Fruit fly (Drosophila melanogaster) whole organism, embryonic: Measurements from ENCODE around the gene CG13084.

Experiments used
- Asciz ChIP-seq: fragments of 200-800 bp; sonication (Bioruptor generic); optimal IDR thresholded peaks from 2 replicates; lab custom pipeline; 2017; ENCODE audit warnings: missing biosample characterization, mild to moderate bottlenecking, missing genetic modification characterization, missing genetic modification reagents
- B-H2 ChIP-seq: fragments of 200-800 bp; sonication (Bioruptor generic); optimal IDR thresholded peaks from 2 replicates; lab custom pipeline; 2018; ENCODE audit warnings: missing biosample characterization, mild to moderate bottlenecking, missing genetic modification characterization
- BEAF-32 ChIP-seq: fragments of 200-800 bp; sonication (Bioruptor generic); optimal IDR thresholded peaks from 3 replicates; lab custom pipeline; 2017; ENCODE audit warnings: missing biosample characterization, missing genetic modification characterization, mild to moderate bottlenecking, moderate library complexity, missing genetic modification reagents
- C15 ChIP-seq: fragments of 200-800 bp; sonication (Bioruptor generic); IDR thresholded peaks from 3 replicates; pipeline ENCODE4 v1.3.6; 2022; ENCODE audit warnings: missing biosample characterization, missing genetic modification characterization
- CG10267 ChIP-seq: fragments of 200-800 bp; sonication (Bioruptor generic); optimal IDR thresholded peaks from 2 replicates; lab custom pipeline; 2018; ENCODE audit warnings: missing biosample characterization, mild to moderate bottlenecking, missing genetic modification characterization, moderate library complexity
- CG11456 ChIP-seq: fragments of 200-800 bp; sonication (Bioruptor generic); IDR thresholded peaks from 3 replicates; pipeline ENCODE4 v1.3.6; 2022; ENCODE audit warnings: missing biosample characterization, missing genetic modification characterization
- CG11504 ChIP-seq: fragments of 200-800 bp; sonication (Bioruptor generic); optimal IDR thresholded peaks from 3 replicates; lab custom pipeline; 2019; ENCODE audit warnings: missing biosample characterization, mild to moderate bottlenecking, missing genetic modification characterization, moderate library complexity
- CG12744 ChIP-seq: fragments of 200-800 bp; sonication (Bioruptor generic); optimal IDR thresholded peaks from 2 replicates; lab custom pipeline; 2016; ENCODE audit warnings: missing biosample characterization, missing genetic modification characterization
- CG13624 ChIP-seq: fragments of 200-800 bp; sonication (Bioruptor generic); optimal IDR thresholded peaks from 2 replicates; lab custom pipeline; 2016; ENCODE audit warnings: missing biosample characterization, missing genetic modification characterization
- CG14667 ChIP-seq: fragments of 200-800 bp; sonication (Bioruptor generic); IDR thresholded peaks from 2 replicates; pipeline ENCODE4 v1.3.6; 2022; ENCODE audit warnings: missing biosample characterization, missing genetic modification characterization
- CG1603 ChIP-seq: fragments of 200-800 bp; sonication (Bioruptor generic); optimal IDR thresholded peaks from 2 replicates; lab custom pipeline; 2019; ENCODE audit warnings: missing biosample characterization, mild to moderate bottlenecking, missing genetic modification characterization, moderate library complexity
- CG17359 ChIP-seq: fragments of 200-800 bp; sonication (Bioruptor generic); optimal IDR thresholded peaks from 3 replicates; lab custom pipeline; 2018; ENCODE audit warnings: missing biosample characterization, mild to moderate bottlenecking, missing genetic modification characterization, moderate library complexity
- CG2120 ChIP-seq: fragments of 200-800 bp; sonication (Bioruptor generic); optimal IDR thresholded peaks from 3 replicates; lab custom pipeline; 2016; ENCODE audit warnings: missing biosample characterization, missing genetic modification characterization
- CG30431 ChIP-seq: fragments of 200-800 bp; sonication (Bioruptor generic); optimal IDR thresholded peaks from 2 replicates; lab custom pipeline; 2017; ENCODE audit warnings: missing biosample characterization, missing genetic modification characterization
- CG4617 ChIP-seq: fragments of 200-800 bp; sonication (Bioruptor generic); optimal IDR thresholded peaks from 3 replicates; lab custom pipeline; 2016; ENCODE audit warnings: missing biosample characterization, missing genetic modification characterization, borderline replicate concordance
- CG5180 ChIP-seq: fragments of 200-800 bp; sonication (Bioruptor generic); optimal IDR thresholded peaks from 3 replicates; lab custom pipeline; 2017; ENCODE audit warnings: missing biosample characterization, missing genetic modification characterization, mild to moderate bottlenecking, moderate library complexity, missing genetic modification reagents
- CG6683 ChIP-seq: fragments of 200-800 bp; sonication (Bioruptor generic); optimal IDR thresholded peaks from 2 replicates; lab custom pipeline; 2017; ENCODE audit warnings: missing biosample characterization, mild to moderate bottlenecking, missing genetic modification characterization, missing genetic modification reagents
- CG7786 ChIP-seq: fragments of 200-800 bp; sonication (Bioruptor generic); optimal IDR thresholded peaks from 2 replicates; lab custom pipeline; 2016; ENCODE audit warnings: missing biosample characterization, missing genetic modification characterization
- CG7928 ChIP-seq: fragments of 200-800 bp; sonication (Bioruptor generic); optimal IDR thresholded peaks from 2 replicates; lab custom pipeline; 2017; ENCODE audit warnings: missing biosample characterization, mild to moderate bottlenecking, missing genetic modification characterization
- CG8089 ChIP-seq: fragments of 200-800 bp; sonication (Bioruptor generic); optimal IDR thresholded peaks from 3 replicates; lab custom pipeline; 2016; ENCODE audit warnings: missing biosample characterization, missing genetic modification characterization
- CG8765 ChIP-seq: fragments of 200-800 bp; sonication (Bioruptor generic); IDR thresholded peaks from 2 replicates; pipeline ENCODE4 v1.3.6; 2022; ENCODE audit warnings: missing biosample characterization, missing genetic modification characterization
- CG8944 ChIP-seq: fragments of 200-800 bp; sonication (Bioruptor generic); optimal IDR thresholded peaks from 3 replicates; lab custom pipeline; 2016; ENCODE audit warnings: missing biosample characterization, missing genetic modification characterization
- Deaf1 ChIP-seq: fragments of 200-800 bp; optimal IDR thresholded peaks from 3 replicates; lab custom pipeline; 2019; ENCODE audit warnings: missing biosample characterization, mild to moderate bottlenecking, missing genetic modification characterization, moderate library complexity
- Dp ChIP-seq: fragments of 200-800 bp; sonication (Bioruptor generic); optimal IDR thresholded peaks from 2 replicates; lab custom pipeline; 2018; ENCODE audit warnings: missing biosample characterization, mild to moderate bottlenecking, missing genetic modification characterization, moderate library complexity
- Fer1 ChIP-seq: fragments of 200-800 bp; sonication (Bioruptor generic); optimal IDR thresholded peaks from 2 replicates; lab custom pipeline; 2017; ENCODE audit warnings: missing biosample characterization, mild to moderate bottlenecking, missing genetic modification characterization
- HHEX ChIP-seq: fragments of 200-800 bp; sonication (Bioruptor generic); optimal IDR thresholded peaks from 3 replicates; lab custom pipeline; 2017; ENCODE audit warnings: missing biosample characterization, mild to moderate bottlenecking, missing genetic modification characterization, missing genetic modification reagents
- HLH54F ChIP-seq: fragments of 200-800 bp; sonication (Bioruptor generic); optimal IDR thresholded peaks from 3 replicates; lab custom pipeline; 2016; ENCODE audit warnings: missing biosample characterization, missing genetic modification characterization
- HLHmδ ChIP-seq: fragments of 200-800 bp; sonication (Bioruptor generic); optimal IDR thresholded peaks from 2 replicates; lab custom pipeline; 2018; ENCODE audit warnings: missing biosample characterization, mild to moderate bottlenecking, missing genetic modification characterization, moderate library complexity
- Med ChIP-seq: fragments of 200-800 bp; sonication (Bioruptor generic); peaks from one replicate; lab custom pipeline; 2016; ENCODE audit warnings: missing biosample characterization, missing genetic modification characterization, mild to moderate bottlenecking, inconsistent platforms, moderate library complexity
- Myb ChIP-seq: fragments of 200-800 bp; sonication (Bioruptor generic); optimal IDR thresholded peaks from 2 replicates; lab custom pipeline; 2016; ENCODE audit warnings: missing biosample characterization, missing genetic modification characterization
- Nf-YA ChIP-seq: fragments of 200-800 bp; sonication (Bioruptor generic); IDR thresholded peaks from 2 replicates; pipeline ENCODE4 v1.3.6; 2022; ENCODE audit warnings: missing biosample characterization, missing genetic modification characterization
- Pdp1 ChIP-seq, 2 experiments: fragments of 200-800 bp; sonication (Bioruptor generic); optimal IDR thresholded peaks; 3 replicates each; lab custom pipeline; 2016; ENCODE audit warnings: missing biosample characterization in 2 of 2, missing genetic modification characterization in 2 of 2, mild to moderate bottlenecking in 1 of 2, moderate library complexity in 1 of 2
- Sry-δ ChIP-seq: fragments of 200-800 bp; sonication (Bioruptor generic); optimal IDR thresholded peaks from 2 replicates; lab custom pipeline; 2016; ENCODE audit warnings: missing biosample characterization, missing genetic modification characterization
- amos ChIP-seq: fragments of 200-800 bp; sonication (Bioruptor generic); IDR thresholded peaks from 2 replicates; pipeline ENCODE4 v1.3.6; 2022; ENCODE audit warnings: missing biosample characterization, missing genetic modification characterization; ENCODE audit not compliant: partially characterized antibody
- ase ChIP-seq: fragments of 200-800 bp; sonication (Bioruptor generic); IDR thresholded peaks from 3 replicates; pipeline ENCODE4 v1.3.6; 2022; ENCODE audit warnings: missing biosample characterization, missing genetic modification characterization
- caup ChIP-seq: fragments of 200-800 bp; sonication (Bioruptor generic); optimal IDR thresholded peaks from 3 replicates; lab custom pipeline; 2017; ENCODE audit warnings: missing biosample characterization, mild to moderate bottlenecking, missing genetic modification characterization, moderate library complexity; ENCODE audit not compliant: severe bottlenecking
- ci ChIP-seq: fragments of 200-800 bp; sonication (Bioruptor generic); IDR thresholded peaks from 3 replicates; pipeline ENCODE4 v1.3.6; 2022; ENCODE audit warnings: missing biosample characterization, missing genetic modification characterization
- cwo ChIP-seq: fragments of 200-800 bp; sonication (Bioruptor generic); optimal IDR thresholded peaks from 3 replicates; lab custom pipeline; 2017; ENCODE audit warnings: missing biosample characterization, missing genetic modification characterization, mild to moderate bottlenecking, moderate library complexity, missing genetic modification reagents
- dan ChIP-seq: fragments of 200-800 bp; sonication (Bioruptor generic); IDR thresholded peaks from 2 replicates; pipeline ENCODE4 v1.3.6; 2022; ENCODE audit warnings: missing biosample characterization, missing genetic modification characterization
- exex ChIP-seq: fragments of 200-800 bp; sonication (Bioruptor generic); optimal IDR thresholded peaks from 4 replicates; lab custom pipeline; 2018; ENCODE audit warnings: missing biosample characterization, mild to moderate bottlenecking, missing genetic modification characterization, moderate library complexity
- lbe ChIP-seq: fragments of 200-800 bp; sonication (Bioruptor generic); optimal IDR thresholded peaks from 2 replicates; lab custom pipeline; 2016; ENCODE audit warnings: missing biosample characterization, mild to moderate bottlenecking, missing genetic modification characterization
- oc ChIP-seq: fragments of 200-800 bp; sonication (Bioruptor generic); optimal IDR thresholded peaks from 2 replicates; lab custom pipeline; 2018; ENCODE audit warnings: missing biosample characterization, mild to moderate bottlenecking, missing genetic modification characterization, moderate library complexity
- otp ChIP-seq: fragments of 200-800 bp; sonication (Bioruptor generic); IDR thresholded peaks from 3 replicates; pipeline ENCODE4, ENCODE4 v1.3.6; 2022; ENCODE audit warnings: missing biosample characterization, missing genetic modification characterization
- pita ChIP-seq: fragments of 200-800 bp; sonication (Bioruptor generic); optimal IDR thresholded peaks from 2 replicates; lab custom pipeline; 2017; ENCODE audit warnings: missing biosample characterization, mild to moderate bottlenecking, missing genetic modification characterization
- pros ChIP-seq: fragments of 200-800 bp; sonication (Bioruptor generic); optimal IDR thresholded peaks from 3 replicates; lab custom pipeline; 2019; ENCODE audit warnings: missing biosample characterization, mild to moderate bottlenecking, missing genetic modification characterization, moderate library complexity
- psq ChIP-seq: fragments of 200-800 bp; sonication (Bioruptor generic); optimal IDR thresholded peaks from 2 replicates; lab custom pipeline; 2017; ENCODE audit warnings: missing biosample characterization, missing genetic modification characterization
- sd ChIP-seq: fragments of 200-800 bp; sonication (Bioruptor generic); optimal IDR thresholded peaks from 3 replicates; lab custom pipeline; 2018; ENCODE audit warnings: missing biosample characterization, mild to moderate bottlenecking, missing genetic modification characterization, moderate library complexity
- seq ChIP-seq: fragments of 200-800 bp; sonication (Bioruptor generic); IDR thresholded peaks from 2 replicates; pipeline ENCODE4 v1.3.6; 2022; ENCODE audit warnings: missing biosample characterization, missing genetic modification characterization
- slbo ChIP-seq: fragments of 200-800 bp; sonication (Bioruptor generic); IDR thresholded peaks from 2 replicates; pipeline ENCODE4 v1.3.6; 2022; ENCODE audit warnings: missing biosample characterization, missing genetic modification characterization
- vfl ChIP-seq: fragments of 200-800 bp; sonication (Bioruptor generic); optimal IDR thresholded peaks from 2 replicates; lab custom pipeline; 2016; ENCODE audit warnings: missing biosample characterization, missing genetic modification characterization
- zen ChIP-seq: fragments of 200-800 bp; sonication (Bioruptor generic); optimal IDR thresholded peaks from 3 replicates; lab custom pipeline; 2018; ENCODE audit warnings: missing biosample characterization, mild to moderate bottlenecking, missing genetic modification characterization, moderate library complexity

CG13084 gene

DNA sequence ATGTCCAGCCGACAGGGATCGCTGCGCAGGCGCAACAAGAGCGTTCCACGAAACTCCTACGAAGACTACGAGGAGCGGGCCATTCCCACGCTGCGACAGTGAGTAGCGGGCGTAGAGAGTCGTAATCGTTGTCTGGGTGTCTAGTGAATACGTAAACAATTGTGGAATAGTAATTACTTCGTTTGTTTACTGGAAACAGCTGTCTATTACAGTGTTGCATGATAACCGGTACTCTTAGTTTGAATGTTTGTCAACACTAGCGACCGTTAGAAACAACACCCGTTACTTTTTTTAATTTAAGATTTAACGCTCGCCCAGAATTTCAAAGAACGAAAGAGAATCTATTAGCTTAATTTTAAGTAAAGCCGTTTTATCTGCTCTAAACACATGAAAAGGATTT is 45.4 kb downstream of the CG13084 start, which contains the start of gene CG10165 (continued):
- TF ChIP-seq Fer1 (GFP tag; lab: Kevin White, UChicago) (peak; percentile 2), pros (GFP tag; lab: Kevin White, UChicago) (no peak), psq (GFP tag; lab: Kevin White, UChicago) (no peak), CG5180 (GFP tag; lab: Kevin White, UChicago) (no peak), BEAF-32 (GFP tag; lab: Kevin White, UChicago) (peak; percentile 12), CG8765 (no peak), Myb (GFP tag; lab: Kevin White, UChicago) (peak; percentile 96), CG1603 (tag; lab: Kevin White, UChicago) (peak; percentile 16), CG7786 (GFP tag; lab: Kevin White, UChicago) (no peak), lbe (GFP tag; lab: Kevin White, UChicago) (peak; percentile 19), Sry-δ (peak; percentile 5), seq (GFP tag; lab: Robert Waterston, UW) (no peak), HLHmδ (GFP tag; lab: Kevin White, UChicago) (no peak), sd (tag; lab: Kevin White, UChicago) (no peak), vfl (GFP tag; lab: Kevin White, UChicago) (no peak), CG11456 (no peak), zen (tag; lab: Kevin White, UChicago) (peak; percentile 56), HLH54F (no peak), Pdp1 (GFP tag; optimal IDR thresholded peaks at IDR 0.05; lab: Kevin White, UChicago) (peak in 1 of 2 experiments; percentile 44), caup (GFP tag; lab: Kevin White, UChicago) (no peak), HHEX (GFP tag; lab: Kevin White, UChicago) (no peak), CG30431 (GFP tag; lab: Kevin White, UChicago) (no peak), C15 (no peak), CG11504 (tag; lab: Kevin White, UChicago) (no peak), CG4617 (GFP tag; lab: Kevin White, UChicago) (peak; percentile 3), otp (no peak), oc (tag; lab: Kevin White, UChicago) (no peak), ci (no peak), cwo (GFP tag; lab: Kevin White, UChicago) (no peak), CG13624 (GFP tag; lab: Kevin White, UChicago) (no peak), CG12744 (GFP tag; lab: Kevin White, UChicago) (no peak), CG8089 (GFP tag; lab: Kevin White, UChicago) (no peak), Dp (peak; percentile 11), ase (no peak), amos (GFP tag; lab: Robert Waterston, UW) (no peak), CG14667 (no peak), CG7928 (no peak), CG10267 (tag; lab: Kevin White, UChicago) (peak; percentile 94), slbo (GFP tag; lab: Robert Waterston, UW) (no peak), Deaf1 (tag; lab: Kevin White, UChicago) (no peak), dan (GFP tag; lab: Robert Waterston, UW) (no peak), CG8944 (GFP tag; lab: Kevin White, UChicago) (no peak), CG2120 (GFP tag; lab: Kevin White, UChicago) (peak; percentile 21), CG17359 (tag; lab: Kevin White, UChicago) (no peak), Asciz (GFP tag; lab: Kevin White, UChicago) (no peak), CG6683 (GFP tag; lab: Kevin White, UChicago) (no peak), exex (tag; lab: Kevin White, UChicago) (peak; percentile 57), Med (GFP tag; lab: Kevin White, UChicago) (peak; percentile 60), Nf-YA (GFP tag; lab: Robert Waterston, UW) (0 out of 2 replicates have a peak, but pooled peaks have one; percentile 22), pita (GFP tag; lab: Kevin White, UChicago) (no peak), B-H2 (GFP tag; lab: Kevin White, UChicago) (peak; percentile 23)
